Fruit fly (Drosophila melanogaster): Measurements from ENCODE around the gene CG9555.

The CG9555 gene

DNA sequence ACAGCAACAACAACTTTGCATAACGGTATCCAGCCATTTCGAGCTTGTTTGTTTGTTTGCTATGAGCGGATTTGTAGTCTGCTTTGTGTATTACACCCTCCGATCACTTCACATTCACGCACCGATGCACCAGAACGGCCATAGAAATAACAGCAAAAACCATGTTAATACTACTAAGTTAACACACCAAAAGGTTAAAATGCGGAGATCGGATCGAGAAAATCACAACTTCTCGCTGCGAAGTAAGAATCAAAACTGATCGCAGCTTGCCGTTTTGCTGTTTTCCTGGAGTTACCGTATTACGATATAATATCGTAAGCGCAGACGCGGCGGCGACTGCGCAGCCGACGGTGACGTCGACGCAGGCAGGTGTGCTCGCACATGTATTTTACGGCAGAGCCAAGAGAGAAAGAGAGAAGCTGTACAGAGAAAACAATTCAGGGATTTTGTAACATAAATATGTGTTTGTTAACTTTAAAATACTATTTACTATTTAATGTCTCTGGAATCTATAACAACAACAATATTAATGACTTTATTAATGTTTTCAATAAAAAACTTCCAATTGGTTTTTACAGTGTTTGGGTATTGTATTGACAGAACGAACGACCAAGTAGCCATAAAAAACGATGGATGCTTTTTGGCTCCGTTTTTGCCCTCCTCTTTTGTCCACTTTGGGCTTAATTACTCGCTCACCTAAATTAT lies 6.8 kb upstream of the CG9555 start, which contains the start of gene CG13101 (continued):
- TF ChIP-seq az2 (GFP tag; optimal IDR thresholded peaks at IDR 0.05) = peak; percentile 93
- TF ChIP-seq Atf-2 (GFP tag; optimal IDR thresholded peaks at IDR 0.05) = peak; percentile 83
- TF ChIP-seq CG17829 (tag; optimal IDR thresholded peaks at IDR 0.05) = peak; percentile 96
- TF ChIP-seq tin (GFP tag; optimal IDR thresholded peaks at IDR 0.05) = peak; percentile 88
- TF ChIP-seq toy (GFP tag; IDR thresholded peaks at IDR 0.05) = peak; percentile 83
- peak; percentile 61 for TF ChIP-seq CG4617 (GFP tag; optimal IDR thresholded peaks at IDR 0.05; ENCODE audit: borderline replicate concordance)
- TF ChIP-seq CG2678 (tag; optimal IDR thresholded peaks at IDR 0.05) = peak; percentile 96
- peak; percentile 57 for TF ChIP-seq CG4707 (GFP tag; optimal IDR thresholded peaks at IDR 0.05)
- peak; percentile 81 for TF ChIP-seq gro (GFP tag; optimal IDR thresholded peaks at IDR 0.05)
- peak; percentile 70 for TF ChIP-seq emc (GFP tag; optimal IDR thresholded peaks at IDR 0.05)
- TF ChIP-seq Stat92E (GFP tag; optimal IDR thresholded peaks at IDR 0.05) = peak in 1 of 3 experiments; percentile 83
- TF ChIP-seq Fer1 (GFP tag; optimal IDR thresholded peaks at IDR 0.05) = peak; percentile 94
- peak; percentile 85 for TF ChIP-seq Taf1 (GFP tag; IDR thresholded peaks at IDR 0.05)
- TF ChIP-seq al (GFP tag; IDR thresholded peaks at IDR 0.05) = peak; percentile 89
- no peak for TF ChIP-seq Bgb (GFP tag; IDR thresholded peaks at IDR 0.05; ENCODE audit: partially characterized antibody)
- TF ChIP-seq Mes4 (GFP tag; optimal IDR thresholded peaks at IDR 0.05) = peak; percentile 71
- peak; percentile 93 for TF ChIP-seq gce (GFP tag; IDR thresholded peaks at IDR 0.05)
- TF ChIP-seq CG11696 (GFP tag; IDR thresholded peaks at IDR 0.05) = peak; percentile 89
- peak; percentile 5 for TF ChIP-seq p53 (GFP tag; optimal IDR thresholded peaks at IDR 0.05)
- TF ChIP-seq CG9797 (GFP tag; optimal IDR thresholded peaks at IDR 0.05) = no peak
- TF ChIP-seq sisA (GFP tag; IDR thresholded peaks at IDR 0.05) = peak; percentile 89
- peak; percentile 60 for TF ChIP-seq gcm2 (GFP tag; optimal IDR thresholded peaks at IDR 0.05)
- no peak for TF ChIP-seq wek (GFP tag; optimal IDR thresholded peaks at IDR 0.05)
- TF ChIP-seq MTF-1 (GFP tag; optimal IDR thresholded peaks at IDR 0.05; ENCODE audit: borderline replicate concordance) = peak; percentile 79
- peak; percentile 81 for TF ChIP-seq Dip3 (GFP tag; optimal IDR thresholded peaks at IDR 0.05)
- TF ChIP-seq lov (optimal IDR thresholded peaks at IDR 0.05) = no peak
- TF ChIP-seq lov (GFP tag; IDR thresholded peaks at IDR 0.05) = peak; percentile 85; the same call in 2 of the 3 replicates
- peak; percentile 27 for TF ChIP-seq CG9876 (GFP tag; optimal IDR thresholded peaks at IDR 0.05)
- TF ChIP-seq CG18764 (GFP tag; optimal IDR thresholded peaks at IDR 0.05) = peak; percentile 83
- peak; percentile 79 for TF ChIP-seq CG4854 (GFP tag; optimal IDR thresholded peaks at IDR 0.05)
- peak; percentile 95 for TF ChIP-seq corto (GFP tag; optimal IDR thresholded peaks at IDR 0.05)
- peak; percentile 87; the same call in 2 of the 3 replicates for TF ChIP-seq CG6175 (GFP tag; IDR thresholded peaks at IDR 0.05)
- peak; percentile 91 for TF ChIP-seq CG17568 (GFP tag; optimal IDR thresholded peaks at IDR 0.05)
- no peak for TF ChIP-seq ash1 (GFP tag; optimal IDR thresholded peaks at IDR 0.05)
- TF ChIP-seq br (optimal IDR thresholded peaks at IDR 0.05) = no peak
- peak; percentile 84 for TF ChIP-seq twi (tag; optimal IDR thresholded peaks at IDR 0.05)
- peak; percentile 86 for TF ChIP-seq ems (GFP tag; optimal IDR thresholded peaks at IDR 0.05)
- TF ChIP-seq repo (GFP tag; optimal IDR thresholded peaks at IDR 0.05) = peak; percentile 68
- peak; percentile 96 for TF ChIP-seq sob (GFP tag; IDR thresholded peaks at IDR 0.05)
- TF ChIP-seq Adf1 (GFP tag; IDR thresholded peaks at IDR 0.05) = peak; percentile 94
- no peak for TF ChIP-seq unc-4 (GFP tag; IDR thresholded peaks at IDR 0.05; ENCODE audit: partially characterized antibody)
- peak; percentile 74 for TF ChIP-seq Hand (GFP tag; optimal IDR thresholded peaks at IDR 0.05)
- peak; percentile 69 for TF ChIP-seq CG3163 (GFP tag; optimal IDR thresholded peaks at IDR 0.05)
- TF ChIP-seq sim (GFP tag; IDR thresholded peaks at IDR 0.05) = peak; percentile 88
- no peak for TF ChIP-seq D (optimal IDR thresholded peaks at IDR 0.05)
- peak; percentile 89 for TF ChIP-seq D (GFP tag; optimal IDR thresholded peaks at IDR 0.05)
- TF ChIP-seq CG8388 (GFP tag; optimal IDR thresholded peaks at IDR 0.05) = peak; percentile 94
- peak; percentile 22; the same call in 1 of the 2 replicates for TF ChIP-seq CG13287 (GFP tag; IDR thresholded peaks at IDR 0.05; ENCODE audit: partially characterized antibody)
- TF ChIP-seq gsb (GFP tag; IDR thresholded peaks at IDR 0.05) = peak; percentile 89
- peak; percentile 56 for TF ChIP-seq CG12236 (GFP tag; optimal IDR thresholded peaks at IDR 0.05)

Data from whole organism, embryonic.